Fruit fly (Drosophila melanogaster): Measurements from ENCODE around the gene TM9SF2.
A peak's percentile ranks its signal among the peaks of the same experiment; 100 is the strongest.

Gene TM9SF2

dm6 chr2L:20734687-20735088 is 579 bp upstream of the TM9SF2 start (continued):
- TF ChIP-seq CG8290 (GFP tag; optimal IDR thresholded peaks at IDR 0.05) (no peak), CG8290 (tag; optimal IDR thresholded peaks at IDR 0.05) (no peak), knrl (GFP tag; IDR thresholded peaks at IDR 0.05; ENCODE audit: partially characterized antibody) (peak; percentile 37; the same call in 2 of the 3 replicates), Myb (GFP tag; optimal IDR thresholded peaks at IDR 0.05) (peak; percentile 54), Doc3 (GFP tag; IDR thresholded peaks at IDR 0.05; ENCODE audit: partially characterized antibody) (peak; percentile 51; the same call in 2 of the 3 replicates), NfI (GFP tag; optimal IDR thresholded peaks at IDR 0.05) (no peak), Kr (GFP tag; optimal IDR thresholded peaks at IDR 0.05) (no peak), CG8359 (GFP tag; optimal IDR thresholded peaks at IDR 0.05; ENCODE audit: borderline replicate concordance) (no peak), fd102C (GFP tag; optimal IDR thresholded peaks at IDR 0.05) (no peak), MBD-R2 (GFP tag; IDR thresholded peaks at IDR 0.05) (no peak; the same call in 1 of the 2 replicates), pfk (GFP tag; optimal IDR thresholded peaks at IDR 0.05) (no peak), chm (GFP tag; IDR thresholded peaks at IDR 0.05) (no peak), CG10274 (GFP tag; optimal IDR thresholded peaks at IDR 0.05) (no peak), HHEX (GFP tag; optimal IDR thresholded peaks at IDR 0.05) (no peak), CG4617 (GFP tag; optimal IDR thresholded peaks at IDR 0.05; ENCODE audit: borderline replicate concordance) (peak; percentile 52), CG4404 (GFP tag; IDR thresholded peaks at IDR 0.05) (no peak), CG4854 (GFP tag; optimal IDR thresholded peaks at IDR 0.05) (no peak), inv (GFP tag; IDR thresholded peaks at IDR 0.05; ENCODE audit: partially characterized antibody) (peak; percentile 43), da (GFP tag; optimal IDR thresholded peaks at IDR 0.05) (no peak), pzg (GFP tag; optimal IDR thresholded peaks at IDR 0.05) (peak; percentile 26), CG12391 (tag; optimal IDR thresholded peaks at IDR 0.05) (no peak), CG4707 (GFP tag; optimal IDR thresholded peaks at IDR 0.05) (no peak), CG31224 (GFP tag; IDR thresholded peaks at IDR 0.05) (no peak), crol (GFP tag; IDR thresholded peaks at IDR 0.05) (no peak), az2 (GFP tag; optimal IDR thresholded peaks at IDR 0.05) (no peak), tll (GFP tag; optimal IDR thresholded peaks at IDR 0.05) (no peak), vfl (GFP tag; optimal IDR thresholded peaks at IDR 0.05) (no peak), hth (optimal IDR thresholded peaks at IDR 0.05) (no peak), CG13624 (GFP tag; optimal IDR thresholded peaks at IDR 0.05) (no peak), Oaz (GFP tag; IDR thresholded peaks at IDR 0.05) (no peak), CG2129 (GFP tag; IDR thresholded peaks at IDR 0.05; ENCODE audit: partially characterized antibody) (peak; percentile 42; the same call in 1 of the 2 replicates), HmgD (GFP tag; optimal IDR thresholded peaks at IDR 0.05) (no peak), CG7839 (tag; optimal IDR thresholded peaks at IDR 0.05) (no peak), NFAT (GFP tag; IDR thresholded peaks at IDR 0.05) (no peak), Usf (GFP tag; optimal IDR thresholded peaks at IDR 0.05) (no peak), CG11696 (GFP tag; IDR thresholded peaks at IDR 0.05) (no peak), CG10565 (GFP tag; optimal IDR thresholded peaks at IDR 0.05) (no peak), HLH3B (GFP tag; IDR thresholded peaks at IDR 0.05) (no peak), MESR4 (GFP tag; optimal IDR thresholded peaks at IDR 0.05) (peak; percentile 50), psq (GFP tag; optimal IDR thresholded peaks at IDR 0.05) (no peak), Blimp-1 (GFP tag; optimal IDR thresholded peaks at IDR 0.05) (no peak), amos (GFP tag; IDR thresholded peaks at IDR 0.05; ENCODE audit: partially characterized antibody) (peak; percentile 58), pros (GFP tag; optimal IDR thresholded peaks at IDR 0.05) (no peak), Nf-YB (GFP tag; optimal IDR thresholded peaks at IDR 0.05) (no peak), zfh2 (GFP tag; optimal IDR thresholded peaks at IDR 0.05) (no peak), CG5245 (GFP tag; optimal IDR thresholded peaks at IDR 0.05) (no peak), Stat92E (GFP tag; optimal IDR thresholded peaks at IDR 0.05) (no peak), H2.0 (GFP tag; IDR thresholded peaks at IDR 0.05) (no peak), z (GFP tag; IDR thresholded peaks at IDR 0.05) (no peak), CG2678 (tag; optimal IDR thresholded peaks at IDR 0.05) (no peak), Vsx1 (GFP tag; optimal IDR thresholded peaks at IDR 0.05) (no peak)
